Worm (Caenorhabditis elegans) whole organism, early embryonic: ENCODE results near the gene F53C3.6.

Source experiments
- ama-1 ChIP-seq: fragments of 150-350 bp; optimal IDR thresholded peaks from 2 replicates; lab custom pipeline; 2014
- hmg-4 ChIP-seq: fragments of 200-800 bp; sonication (Bioruptor generic); optimal IDR thresholded peaks from 2 replicates; lab custom pipeline; 2018; ENCODE audit warnings: mild to moderate bottlenecking, missing genetic modification characterization, missing compliant biosample characterization

DNA sequence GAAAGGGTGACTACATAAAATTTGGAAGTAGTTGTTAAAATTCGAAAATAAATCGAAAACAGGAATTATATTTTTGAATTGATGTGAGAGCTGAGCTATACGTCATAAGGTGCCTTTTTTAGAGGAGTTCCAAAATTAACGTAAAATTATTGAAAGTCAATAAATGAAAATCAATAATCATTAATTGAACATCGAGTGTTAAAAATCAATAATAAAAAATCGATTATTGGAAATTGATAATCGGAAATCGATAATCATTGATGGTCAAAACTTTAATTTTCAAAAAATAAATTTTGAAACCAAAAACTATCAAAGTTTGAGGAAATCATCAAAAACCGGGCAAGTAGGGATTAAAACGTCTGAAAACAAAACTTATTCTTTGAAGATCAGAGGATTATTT lies 15.7 kb downstream of the F53C3.6 start:
- TF ChIP-seq ama-1 (no peak), hmg-4 (GFP tag; lab: Kevin White, UChicago) (no peak)
